Fruit fly (Drosophila melanogaster) whole organism, adult: ENCODE measurements around the gene Aps.

Source experiments
- CG33017 ChIP-seq: fragments of 200-800 bp; sonication (Bioruptor generic); optimal IDR thresholded peaks from 2 replicates; lab custom pipeline; 2018; ENCODE audit warnings: missing biosample characterization, mild to moderate bottlenecking, missing genetic modification characterization, moderate library complexity
- cic ChIP-seq: fragments of 200-800 bp; sonication (Bioruptor generic); optimal IDR thresholded peaks from 2 replicates; lab custom pipeline; 2017; ENCODE audit warnings: missing biosample characterization, mild to moderate bottlenecking, missing genetic modification characterization, moderate library complexity
- ovo ChIP-seq: fragments of 200-800 bp; sonication (Bioruptor generic); optimal IDR thresholded peaks from 2 replicates; lab custom pipeline; 2016; ENCODE audit warnings: missing biosample characterization, missing genetic modification characterization
- toe ChIP-seq: fragments of 200-800 bp; sonication (Bioruptor generic); optimal IDR thresholded peaks from 2 replicates; lab custom pipeline; 2016; ENCODE audit warnings: missing biosample characterization, missing genetic modification characterization

Aps gene

dm6 chr3L:10845758-10846157, 53.2 kb downstream of the Aps start:
- TF ChIP-seq cic (GFP tag; lab: Kevin White, UChicago) (no peak), ovo (no peak), toe (GFP tag; lab: Kevin White, UChicago) (no peak), CG33017 (tag; lab: Kevin White, UChicago) (no peak)
